Fruit fly (Drosophila melanogaster): ENCODE measurements around the gene CG7691.
A peak's percentile ranks its signal among the peaks of the same experiment; 100 is the strongest.

The CG7691 gene

dm6 chr3R:18583881-18584545 is 24.3 kb downstream of the CG7691 start (continued):
- TF ChIP-seq CG34422 (GFP tag; IDR thresholded peaks at IDR 0.05) (peak; percentile 97), CG11247 (GFP tag; IDR thresholded peaks at IDR 0.05) (peak; percentile 94), Myb (GFP tag; optimal IDR thresholded peaks at IDR 0.05) (peak; percentile 87), HLH4C (GFP tag; IDR thresholded peaks at IDR 0.05; ENCODE audit: partially characterized antibody) (peak; percentile 21; the same call in 1 of the 3 replicates), CG5180 (GFP tag; optimal IDR thresholded peaks at IDR 0.05) (peak; percentile 91), NfI (GFP tag; optimal IDR thresholded peaks at IDR 0.05) (peak; percentile 95), BtbVII (GFP tag; optimal IDR thresholded peaks at IDR 0.05) (peak; percentile 96), tap (tag; optimal IDR thresholded peaks at IDR 0.05) (peak; percentile 97), jing (GFP tag; optimal IDR thresholded peaks at IDR 0.05) (peak; percentile 94), Atf3 (GFP tag; optimal IDR thresholded peaks at IDR 0.05) (peak; percentile 96), chif (GFP tag; optimal IDR thresholded peaks at IDR 0.05) (peak; percentile 96 to 98), Camta (GFP tag; optimal IDR thresholded peaks at IDR 0.05) (peak; percentile 97), br (optimal IDR thresholded peaks at IDR 0.05) (no peak), CG8281 (tag; optimal IDR thresholded peaks at IDR 0.05) (peak; percentile 89), lov (optimal IDR thresholded peaks at IDR 0.05) (no peak), lov (GFP tag; IDR thresholded peaks at IDR 0.05) (peak; percentile 94), Mad (GFP tag; optimal IDR thresholded peaks at IDR 0.05) (peak; percentile 96), unpg (GFP tag; optimal IDR thresholded peaks at IDR 0.05) (peak; percentile 95), mirr (GFP tag; optimal IDR thresholded peaks at IDR 0.05) (peak; percentile 92), CG13775 (GFP tag; optimal IDR thresholded peaks at IDR 0.05) (peak; percentile 97), pb (GFP tag; optimal IDR thresholded peaks at IDR 0.05) (peak; percentile 89), YL-1 (GFP tag; optimal IDR thresholded peaks at IDR 0.05) (peak; percentile 93), CG12071 (GFP tag; optimal IDR thresholded peaks at IDR 0.05) (peak; percentile 93), kay (GFP tag; optimal IDR thresholded peaks at IDR 0.05) (peak; percentile 95), CG2889 (GFP tag; IDR thresholded peaks at IDR 0.05) (peak; percentile 91), CG15011 (GFP tag; optimal IDR thresholded peaks at IDR 0.05) (peak; percentile 95), GATAe (GFP tag; conservative IDR thresholded peaks at IDR 0.05) (peak; percentile 84), Sry-β (GFP tag; optimal IDR thresholded peaks at IDR 0.05) (peak; percentile 77), Nf-YA (GFP tag; IDR thresholded peaks at IDR 0.05) (peak; percentile 90), chn (GFP tag; optimal IDR thresholded peaks at IDR 0.05) (peak; percentile 97), jigr1 (GFP tag; IDR thresholded peaks at IDR 0.05) (peak; percentile 94), sd (tag; optimal IDR thresholded peaks at IDR 0.05) (peak; percentile 95), Trl (optimal IDR thresholded peaks at IDR 0.05) (peak; percentile 80 to 86), Trl (GFP tag; optimal IDR thresholded peaks at IDR 0.05) (peak; percentile 98), bowl (GFP tag; IDR thresholded peaks at IDR 0.05) (peak; percentile 86), CG4730 (GFP tag; IDR thresholded peaks at IDR 0.05) (peak; percentile 92), gt (GFP tag; IDR thresholded peaks at IDR 0.05) (peak; percentile 85), sima (GFP tag; optimal IDR thresholded peaks at IDR 0.05) (peak; percentile 83), Sin3A (optimal IDR thresholded peaks at IDR 0.05) (no peak), Asciz (GFP tag; optimal IDR thresholded peaks at IDR 0.05) (peak; percentile 98), ssp (GFP tag; IDR thresholded peaks at IDR 0.05) (peak; percentile 90), CG18764 (GFP tag; optimal IDR thresholded peaks at IDR 0.05) (peak; percentile 94), ranshi (GFP tag; IDR thresholded peaks at IDR 0.05) (peak; percentile 94), pho (GFP tag; optimal IDR thresholded peaks at IDR 0.05) (peak; percentile 97), ase (GFP tag; IDR thresholded peaks at IDR 0.05) (peak; percentile 94), CG7786 (GFP tag; optimal IDR thresholded peaks at IDR 0.05) (peak; percentile 96), CG4424 (GFP tag; optimal IDR thresholded peaks at IDR 0.05) (peak; percentile 97), H15 (GFP tag; IDR thresholded peaks at IDR 0.05) (peak; percentile 95), CG15514 (GFP tag; optimal IDR thresholded peaks at IDR 0.05) (peak; percentile 89), Tbp (GFP tag; optimal IDR thresholded peaks at IDR 0.05) (no peak), al (GFP tag; IDR thresholded peaks at IDR 0.05) (peak; percentile 94), CG6654 (GFP tag; optimal IDR thresholded peaks at IDR 0.05) (peak; percentile 85)

All from whole organism, embryonic.